Fruit fly (Drosophila melanogaster): ENCODE results near the gene GATAe.

The GATAe gene

DNA sequence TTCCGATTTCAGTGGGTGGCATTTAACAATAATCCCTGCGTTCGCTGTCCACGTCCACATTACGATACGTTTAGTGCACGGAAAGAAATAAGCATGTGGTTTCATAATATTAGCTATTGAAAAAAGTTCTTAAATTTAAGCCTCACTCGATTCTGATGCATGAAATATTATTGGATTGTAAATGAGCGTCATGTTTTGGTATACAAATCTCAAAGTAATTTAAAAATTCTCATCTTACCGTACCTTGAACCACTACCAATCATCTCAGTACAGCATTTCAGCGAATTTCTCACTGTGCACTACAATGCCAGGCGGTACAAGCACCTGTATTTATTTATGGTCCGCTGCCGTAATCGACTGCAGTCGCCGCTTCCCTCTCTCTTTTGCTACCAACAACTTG, 34.7 kb upstream of the GATAe start (continued):
- peak; percentile 38 for TF ChIP-seq CG6654 (GFP tag; optimal IDR thresholded peaks at IDR 0.05)
- TF ChIP-seq Ada2b (GFP tag; IDR thresholded peaks at IDR 0.05): no peak
- TF ChIP-seq ci (GFP tag; IDR thresholded peaks at IDR 0.05): no peak
- TF ChIP-seq org-1 (GFP tag; optimal IDR thresholded peaks at IDR 0.05): peak; percentile 80
- peak; percentile 71 for TF ChIP-seq CG1792 (GFP tag; optimal IDR thresholded peaks at IDR 0.05)
- TF ChIP-seq wek (GFP tag; optimal IDR thresholded peaks at IDR 0.05): peak; percentile 32
- TF ChIP-seq Antp (GFP tag; optimal IDR thresholded peaks at IDR 0.05): peak; percentile 74
- TF ChIP-seq Spps (tag; optimal IDR thresholded peaks at IDR 0.05): no peak
- peak; percentile 89 for TF ChIP-seq nmo (GFP tag; optimal IDR thresholded peaks at IDR 0.05)
- TF ChIP-seq CG6765 (GFP tag; optimal IDR thresholded peaks at IDR 0.05): peak; percentile 50
- TF ChIP-seq stwl (tag; optimal IDR thresholded peaks at IDR 0.05): no peak
- peak; percentile 64 for TF ChIP-seq dmrt11E (tag; optimal IDR thresholded peaks at IDR 0.05)
- no peak for TF ChIP-seq Elba2 (GFP tag; optimal IDR thresholded peaks at IDR 0.05)
- no peak for TF ChIP-seq dati (GFP tag; IDR thresholded peaks at IDR 0.05)
- TF ChIP-seq CG2889 (GFP tag; IDR thresholded peaks at IDR 0.05): no peak
- TF ChIP-seq H15 (GFP tag; IDR thresholded peaks at IDR 0.05): no peak
- no peak for TF ChIP-seq otp (GFP tag; IDR thresholded peaks at IDR 0.05)
- peak; percentile 88 for TF ChIP-seq Oli (tag; optimal IDR thresholded peaks at IDR 0.05)
- peak; percentile 64 for TF ChIP-seq gro (GFP tag; optimal IDR thresholded peaks at IDR 0.05)
- peak; percentile 87 for TF ChIP-seq phol (tag; optimal IDR thresholded peaks at IDR 0.05)
- peak; percentile 56 for TF ChIP-seq CG15514 (GFP tag; optimal IDR thresholded peaks at IDR 0.05)
- TF ChIP-seq D19A (tag; optimal IDR thresholded peaks at IDR 0.05): peak; percentile 80
- peak; percentile 61 for TF ChIP-seq Side (GFP tag; optimal IDR thresholded peaks at IDR 0.05)
- TF ChIP-seq disco-r (GFP tag; optimal IDR thresholded peaks at IDR 0.05): peak; percentile 50
- peak; percentile 80 for TF ChIP-seq Blimp-1 (GFP tag; optimal IDR thresholded peaks at IDR 0.05)
- TF ChIP-seq CG18476 (GFP tag; optimal IDR thresholded peaks at IDR 0.05): peak; percentile 59
- TF ChIP-seq Dbx (GFP tag; IDR thresholded peaks at IDR 0.05): no peak
- no peak for TF ChIP-seq CG7928 (GFP tag; optimal IDR thresholded peaks at IDR 0.05)
- peak; percentile 70 for TF ChIP-seq Atf-2 (GFP tag; optimal IDR thresholded peaks at IDR 0.05)
- no peak for TF ChIP-seq hkb (optimal IDR thresholded peaks at IDR 0.05)
- no peak for TF ChIP-seq hkb (GFP tag; IDR thresholded peaks at IDR 0.05)
- TF ChIP-seq CG43689 (GFP tag; IDR thresholded peaks at IDR 0.05): no peak
- peak; percentile 89 for TF ChIP-seq CG13424 (tag; optimal IDR thresholded peaks at IDR 0.05)
- TF ChIP-seq sisA (GFP tag; IDR thresholded peaks at IDR 0.05): no peak
- TF ChIP-seq CHES-1-like (GFP tag; optimal IDR thresholded peaks at IDR 0.05): peak; percentile 70
- peak; percentile 59 for TF ChIP-seq CG11723 (GFP tag; optimal IDR thresholded peaks at IDR 0.05)
- TF ChIP-seq CG7963 (GFP tag; IDR thresholded peaks at IDR 0.05; ENCODE audit: partially characterized antibody): no peak
- peak; percentile 75 for TF ChIP-seq Bteb2 (GFP tag; optimal IDR thresholded peaks at IDR 0.05)
- TF ChIP-seq bcd (GFP tag; optimal IDR thresholded peaks at IDR 0.05): peak; percentile 82
- TF ChIP-seq stc (GFP tag; IDR thresholded peaks at IDR 0.05): no peak
- no peak for TF ChIP-seq CG32767 (GFP tag; IDR thresholded peaks at IDR 0.05)
- TF ChIP-seq Atf6 (GFP tag; IDR thresholded peaks at IDR 0.05): no peak
- TF ChIP-seq tio (GFP tag; optimal IDR thresholded peaks at IDR 0.05): peak; percentile 75
- peak; percentile 61 for TF ChIP-seq onecut (GFP tag; IDR thresholded peaks at IDR 0.05)
- TF ChIP-seq Ptx1 (GFP tag; IDR thresholded peaks at IDR 0.05): no peak
- TF ChIP-seq sr (GFP tag; IDR thresholded peaks at IDR 0.05): no peak
- TF ChIP-seq HHEX (GFP tag; optimal IDR thresholded peaks at IDR 0.05): peak; percentile 78
- peak; percentile 14 for TF ChIP-seq lbe (GFP tag; optimal IDR thresholded peaks at IDR 0.05)
- peak; percentile 67 for TF ChIP-seq CG11398 (GFP tag; optimal IDR thresholded peaks at IDR 0.05)
- TF ChIP-seq ftz-f1 (GFP tag; optimal IDR thresholded peaks at IDR 0.05): no peak
- peak; percentile 91 for TF ChIP-seq CG2678 (tag; optimal IDR thresholded peaks at IDR 0.05)
- TF ChIP-seq GATAe (GFP tag; conservative IDR thresholded peaks at IDR 0.05): no peak
- no peak for TF ChIP-seq CG2199 (GFP tag; IDR thresholded peaks at IDR 0.05)

Data from whole organism, embryonic.